Fruit fly (Drosophila melanogaster) whole organism, prepupa: Measurements from ENCODE around the gene fz2.
A peak's percentile ranks its signal among the peaks of the same experiment; 100 is the strongest.

Experiments used
- Blimp-1 ChIP-seq: fragments of 200-800 bp; sonication (Bioruptor generic); optimal IDR thresholded peaks from 3 replicates; lab custom pipeline; 2017; ENCODE audit warnings: missing biosample characterization, missing genetic modification characterization, mild to moderate bottlenecking, moderate library complexity, missing genetic modification reagents
- CG10631 ChIP-seq: fragments of 200-800 bp; sonication (Bioruptor generic); optimal IDR thresholded peaks from 2 replicates; lab custom pipeline; 2016; ENCODE audit warnings: missing biosample characterization, missing genetic modification characterization
- CG11294 ChIP-seq: fragments of 200-800 bp; sonication (Bioruptor generic); IDR thresholded peaks from 2 replicates; pipeline ENCODE4 v1.3.6; 2022; ENCODE audit warnings: missing biosample characterization, missing genetic modification characterization
- CG11762 ChIP-seq: fragments of 200-800 bp; sonication (Bioruptor generic); optimal IDR thresholded peaks from 3 replicates; lab custom pipeline; 2016; ENCODE audit warnings: missing biosample characterization, missing genetic modification characterization; ENCODE audit not compliant: insufficient read depth
- CG15336 ChIP-seq: fragments of 200-800 bp; sonication (Bioruptor generic); IDR thresholded peaks from 2 replicates; pipeline ENCODE4 v1.3.6; 2022; ENCODE audit warnings: missing biosample characterization, missing genetic modification characterization
- CG1621 ChIP-seq: fragments of 200-800 bp; sonication (Bioruptor generic); optimal IDR thresholded peaks from 3 replicates; lab custom pipeline; 2018; ENCODE audit warnings: missing biosample characterization, mild to moderate bottlenecking, missing genetic modification characterization
- CG3032 ChIP-seq: fragments of 200-800 bp; optimal IDR thresholded peaks from 2 replicates; lab custom pipeline; 2019; ENCODE audit warnings: missing biosample characterization, mild to moderate bottlenecking, missing genetic modification characterization, moderate library complexity
- CG31627 ChIP-seq: fragments of 200-800 bp; sonication (Bioruptor generic); optimal IDR thresholded peaks from 3 replicates; lab custom pipeline; 2016; ENCODE audit warnings: missing biosample characterization, missing genetic modification characterization
- CG34406 ChIP-seq: fragments of 200-800 bp; sonication (Bioruptor generic); optimal IDR thresholded peaks from 3 replicates; lab custom pipeline; 2016; ENCODE audit warnings: missing biosample characterization, missing genetic modification characterization
- CG3919 ChIP-seq: fragments of 200-800 bp; sonication (Bioruptor generic); optimal IDR thresholded peaks from 3 replicates; lab custom pipeline; 2016; ENCODE audit warnings: missing biosample characterization, missing genetic modification characterization
- CG6163 ChIP-seq: fragments of 200-800 bp; sonication (Bioruptor generic); IDR thresholded peaks from 3 replicates; pipeline ENCODE4 v1.3.6; 2022; ENCODE audit warnings: missing biosample characterization, missing genetic modification characterization
- CG6276 ChIP-seq: fragments of 200-800 bp; sonication (Bioruptor generic); optimal IDR thresholded peaks from 2 replicates; lab custom pipeline; 2017; ENCODE audit warnings: missing biosample characterization, mild to moderate bottlenecking, missing genetic modification characterization
- CG6792 ChIP-seq: fragments of 200-800 bp; sonication (Bioruptor generic); optimal IDR thresholded peaks from 3 replicates; lab custom pipeline; 2016; ENCODE audit warnings: missing biosample characterization, missing genetic modification characterization
- CG6854 ChIP-seq: fragments of 200-800 bp; sonication (Bioruptor generic); optimal IDR thresholded peaks from 2 replicates; lab custom pipeline; 2017; ENCODE audit warnings: missing biosample characterization, mild to moderate bottlenecking, missing genetic modification characterization
- CG8119 ChIP-seq: fragments of 200-800 bp; sonication (Bioruptor generic); IDR thresholded peaks from 3 replicates; pipeline ENCODE4 v1.3.6; 2022; ENCODE audit warnings: missing biosample characterization, missing genetic modification characterization
- CG8632 ChIP-seq: fragments of 200-800 bp; sonication (Bioruptor generic); optimal IDR thresholded peaks from 3 replicates; lab custom pipeline; 2016; ENCODE audit warnings: missing biosample characterization, missing genetic modification characterization
- CG9139 ChIP-seq: fragments of 200-800 bp; sonication (Bioruptor generic); optimal IDR thresholded peaks from 3 replicates; lab custom pipeline; 2017; ENCODE audit warnings: missing biosample characterization, mild to moderate bottlenecking, missing genetic modification characterization
- Eip75B ChIP-seq: fragments of 200-800 bp; sonication (Bioruptor generic); optimal IDR thresholded peaks from 3 replicates; lab custom pipeline; 2016; ENCODE audit warnings: missing biosample characterization, missing genetic modification characterization
- Eip78C ChIP-seq: fragments of 200-800 bp; sonication (Bioruptor generic); peaks from one replicate; lab custom pipeline; 2016; ENCODE audit warnings: missing biosample characterization, missing genetic modification characterization
- Eip93F ChIP-seq: fragments of 200-800 bp; sonication (Bioruptor generic); optimal IDR thresholded peaks from 2 replicates; lab custom pipeline; 2016; ENCODE audit warnings: missing biosample characterization, mild to moderate bottlenecking, missing genetic modification characterization
- Ets21C ChIP-seq: fragments of 200-800 bp; sonication (Bioruptor generic); optimal IDR thresholded peaks from 3 replicates; lab custom pipeline; 2016; ENCODE audit warnings: missing biosample characterization, missing genetic modification characterization
- Ets96B ChIP-seq: fragments of 200-800 bp; optimal IDR thresholded peaks from 2 replicates; lab custom pipeline; 2019; ENCODE audit warnings: missing biosample characterization, mild to moderate bottlenecking, missing genetic modification characterization, moderate library complexity
- Hr38 ChIP-seq: sonication (Bioruptor generic); optimal IDR thresholded peaks from 2 replicates; lab custom pipeline; 2016; ENCODE audit warnings: missing biosample characterization, missing genetic modification characterization
- Hr39 ChIP-seq: fragments of 200-800 bp; sonication (Bioruptor generic); optimal IDR thresholded peaks from 2 replicates; lab custom pipeline; 2016; ENCODE audit warnings: missing biosample characterization, missing genetic modification characterization
- Hr4 ChIP-seq: fragments of 200-800 bp; sonication (Bioruptor generic); optimal IDR thresholded peaks from 3 replicates; lab custom pipeline; 2016; ENCODE audit warnings: missing biosample characterization, missing genetic modification characterization
- Lpt ChIP-seq: fragments of 200-800 bp; sonication (Bioruptor generic); optimal IDR thresholded peaks from 3 replicates; lab custom pipeline; 2016; ENCODE audit warnings: missing biosample characterization, missing genetic modification characterization
- Met ChIP-seq: fragments of 200-800 bp; sonication (Bioruptor generic); optimal IDR thresholded peaks from 3 replicates; lab custom pipeline; 2016; ENCODE audit warnings: missing biosample characterization, missing genetic modification characterization
- Sox102F ChIP-seq: fragments of 200-800 bp; sonication (Bioruptor generic); optimal IDR thresholded peaks from 2 replicates; lab custom pipeline; 2016; ENCODE audit warnings: missing biosample characterization, mild to moderate bottlenecking, missing genetic modification characterization
- Sox15 ChIP-seq: fragments of 200-800 bp; sonication (Bioruptor generic); optimal IDR thresholded peaks from 3 replicates; lab custom pipeline; 2016; ENCODE audit warnings: missing biosample characterization, missing genetic modification characterization
- achi ChIP-seq: fragments of 200-800 bp; sonication (Bioruptor generic); optimal IDR thresholded peaks from 3 replicates; lab custom pipeline; 2016; ENCODE audit warnings: missing biosample characterization, missing genetic modification characterization
- acj6 ChIP-seq: fragments of 200-800 bp; sonication (Bioruptor generic); optimal IDR thresholded peaks from 3 replicates; lab custom pipeline; 2016; ENCODE audit warnings: missing biosample characterization, missing genetic modification characterization
- dac ChIP-seq: fragments of 200-800 bp; sonication (Bioruptor generic); optimal IDR thresholded peaks from 2 replicates; lab custom pipeline; 2017; ENCODE audit warnings: missing biosample characterization, mild to moderate bottlenecking, missing genetic modification characterization
- dsx ChIP-seq: fragments of 200-800 bp; optimal IDR thresholded peaks from 3 replicates; lab custom pipeline; 2019; ENCODE audit warnings: missing biosample characterization, mild to moderate bottlenecking, missing genetic modification characterization, moderate library complexity; ENCODE audit not compliant: poor library complexity, severe bottlenecking
- eg ChIP-seq: fragments of 200-800 bp; sonication (Bioruptor generic); IDR thresholded peaks from 3 replicates; pipeline ENCODE4 v1.3.6; 2022; ENCODE audit warnings: missing biosample characterization, missing genetic modification characterization
- esn ChIP-seq: fragments of 200-800 bp; sonication (Bioruptor generic); optimal IDR thresholded peaks from 2 replicates; lab custom pipeline; 2016; ENCODE audit warnings: missing biosample characterization, mild to moderate bottlenecking, missing genetic modification characterization, moderate library complexity
- lz ChIP-seq: fragments of 200-800 bp; sonication (Bioruptor generic); optimal IDR thresholded peaks from 3 replicates; lab custom pipeline; 2016; ENCODE audit warnings: missing biosample characterization, missing genetic modification characterization
- net ChIP-seq: fragments of 200-800 bp; sonication (Bioruptor generic); optimal IDR thresholded peaks from 3 replicates; lab custom pipeline; 2016; ENCODE audit warnings: missing biosample characterization, missing genetic modification characterization
- pdm3 ChIP-seq: fragments of 200-800 bp; sonication (Bioruptor generic); optimal IDR thresholded peaks from 3 replicates; lab custom pipeline; 2016; ENCODE audit warnings: missing biosample characterization, missing genetic modification characterization
- spab ChIP-seq: fragments of 200-800 bp; sonication (Bioruptor generic); optimal IDR thresholded peaks from 2 replicates; lab custom pipeline; 2017; ENCODE audit warnings: missing biosample characterization, mild to moderate bottlenecking, missing genetic modification characterization, missing genetic modification reagents
- ss ChIP-seq, 2 experiments: fragments of 200-800 bp; sonication (Bioruptor generic); optimal IDR thresholded peaks; 2 replicates in 1 of 2; 3 replicates in 1 of 2; lab custom pipeline; 2017 to 2018; ENCODE audit warnings: mild to moderate bottlenecking in 2 of 2, missing biosample characterization in 2 of 2, missing genetic modification characterization in 2 of 2, moderate library complexity in 1 of 2
- svp ChIP-seq: fragments of 200-800 bp; sonication (Bioruptor generic); peaks from one replicate; lab custom pipeline; 2016; ENCODE audit warnings: missing biosample characterization, missing genetic modification characterization
- topi ChIP-seq: fragments of 200-800 bp; sonication (Bioruptor generic); optimal IDR thresholded peaks from 3 replicates; lab custom pipeline; 2016; ENCODE audit warnings: missing biosample characterization, missing genetic modification characterization
- vri ChIP-seq: fragments of 200-800 bp; sonication (Bioruptor generic); optimal IDR thresholded peaks from 3 replicates; lab custom pipeline; 2016; ENCODE audit warnings: missing biosample characterization, mild to moderate bottlenecking, missing genetic modification characterization

fz2 gene

dm6 chr3L:19175368-19175767 is 59.8 kb downstream of the fz2 start (continued):
- TF ChIP-seq CG34406 (GFP tag; lab: Kevin White, UChicago) (peak; percentile 29), eg (GFP tag; lab: Robert Waterston, UW) (no peak), lz (GFP tag; lab: Kevin White, UChicago) (peak; percentile 34), topi (GFP tag; lab: Kevin White, UChicago) (peak; percentile 40), Sox15 (GFP tag; lab: Kevin White, UChicago) (no peak), CG6163 (peak; percentile 36; the same call in 1 of the 3 replicates), Eip78C (peak; percentile 78), Eip93F (GFP tag; lab: Kevin White, UChicago) (no peak), Met (GFP tag; lab: Kevin White, UChicago) (peak; percentile 53), acj6 (GFP tag; lab: Kevin White, UChicago) (peak; percentile 29), Lpt (GFP tag; lab: Kevin White, UChicago) (no peak), Hr4 (GFP tag; lab: Kevin White, UChicago) (no peak), Ets96B (tag; lab: Kevin White, UChicago) (peak; percentile 27), achi (GFP tag; lab: Kevin White, UChicago) (peak; percentile 42), dac (GFP tag; lab: Kevin White, UChicago) (no peak)

dm6 chr3L:19174722-19175121 is 60.5 kb downstream of the fz2 start:
- TF ChIP-seq Hr39 (GFP tag; lab: Kevin White, UChicago): no peak
- TF ChIP-seq Blimp-1: no peak
- no peak for TF ChIP-seq pdm3
- TF ChIP-seq svp (GFP tag; lab: Kevin White, UChicago): no peak

- no peak for TF ChIP-seq Lpt (GFP tag; lab: Kevin White, UChicago)
- peak; percentile 93 for TF ChIP-seq svp (GFP tag; lab: Kevin White, UChicago)
- no peak for TF ChIP-seq CG3032 (tag; lab: Kevin White, UChicago)
- peak; percentile 31 for TF ChIP-seq Eip78C
- no peak for TF ChIP-seq CG6276
- TF ChIP-seq CG11294: no peak
These were observed 60.9 kb downstream of the fz2 start for dm6 chr3L:19174216-19174706.

- TF ChIP-seq CG1621 (peak; percentile 94), CG6163 (peak; percentile 88), CG8632 (GFP tag; lab: Kevin White, UChicago) (peak; percentile 76), CG3032 (tag; lab: Kevin White, UChicago) (peak; percentile 95), CG11762 (GFP tag; lab: Kevin White, UChicago) (peak; percentile 80), ss (GFP tag; optimal IDR thresholded peaks at IDR 0.05; lab: Kevin White, UChicago) (peak; percentile 91 to 92), CG6854 (GFP tag; lab: Kevin White, UChicago) (no peak), spab (GFP tag; lab: Kevin White, UChicago) (peak; percentile 92), Eip78C (peak; percentile 96), lz (GFP tag; lab: Kevin White, UChicago) (peak; percentile 82), dac (GFP tag; lab: Kevin White, UChicago) (peak; percentile 2), Sox102F (GFP tag; lab: Kevin White, UChicago) (peak; percentile 75), CG6276 (peak; percentile 31), svp (GFP tag; lab: Kevin White, UChicago) (peak; percentile 86), CG3919 (GFP tag; lab: Kevin White, UChicago) (peak; percentile 86), net (GFP tag; lab: Kevin White, UChicago) (peak; percentile 64), Hr39 (GFP tag; lab: Kevin White, UChicago) (peak; percentile 82), esn (GFP tag; lab: Kevin White, UChicago) (peak; percentile 82), Eip75B (GFP tag; lab: Kevin White, UChicago) (peak; percentile 86), Lpt (GFP tag; lab: Kevin White, UChicago) (peak; percentile 68), CG8119 (GFP tag; lab: Robert Waterston, UW) (peak; percentile 66; the same call in 2 of the 3 replicates), vri (GFP tag; lab: Kevin White, UChicago) (peak; percentile 78), Hr4 (GFP tag; lab: Kevin White, UChicago) (peak; percentile 67), dsx (GFP tag; lab: Kevin White, UChicago) (peak; percentile 90), CG31627 (GFP tag; lab: Kevin White, UChicago) (peak; percentile 78), CG6792 (GFP tag; lab: Kevin White, UChicago) (peak; percentile 83), CG9139 (peak; percentile 82), CG15336 (GFP tag; lab: Robert Waterston, UW) (peak; percentile 50), Hr38 (no peak), Sox15 (GFP tag; lab: Kevin White, UChicago) (peak; percentile 62), Ets21C (GFP tag; lab: Kevin White, UChicago) (peak; percentile 58), topi (GFP tag; lab: Kevin White, UChicago) (peak; percentile 82), CG10631 (GFP tag; lab: Kevin White, UChicago) (peak; percentile 90)
These were observed 62.0 kb downstream of the fz2 start for dm6 chr3L:19173084-19173720.
